Worm (Caenorhabditis elegans) whole organism, late embryonic: ENCODE data around the gene ZK757.1.

ENCODE experiments used
- C08G9.2 ChIP-seq: sonication (generic microtip); optimal IDR thresholded peaks from 2 replicates; lab custom pipeline; 2016; ENCODE audit warnings: mild to moderate bottlenecking, missing genetic modification characterization, moderate library complexity, missing compliant biosample characterization
- K02D7.2 ChIP-seq: sonication (generic microtip); optimal IDR thresholded peaks from 2 replicates; lab custom pipeline; 2017; ENCODE audit warnings: mild to moderate bottlenecking, missing genetic modification characterization, missing compliant biosample characterization
- K09A11.1 ChIP-seq: sonication (generic microtip); optimal IDR thresholded peaks from 2 replicates; lab custom pipeline; 2017; ENCODE audit warnings: antibody characterized with exemption, mild to moderate bottlenecking, missing genetic modification characterization, missing compliant biosample characterization; ENCODE audit not compliant: insufficient read depth
- T23F11.4 ChIP-seq: fragments of 200-800 bp; sonication (Bioruptor generic); optimal IDR thresholded peaks from 2 replicates; lab custom pipeline; 2018; ENCODE audit warnings: mild to moderate bottlenecking, missing genetic modification characterization, missing compliant biosample characterization
- ahr-1 ChIP-seq: sonication (generic microtip); optimal IDR thresholded peaks from 2 replicates; lab custom pipeline; 2016; ENCODE audit warnings: missing genetic modification characterization, missing compliant biosample characterization
- ama-1 ChIP-seq: fragments of 150-350 bp; optimal IDR thresholded peaks from 2 replicates; lab custom pipeline; 2014
- ceh-19 ChIP-seq: fragments of 200-800 bp; sonication (Bioruptor generic); optimal IDR thresholded peaks from 2 replicates; lab custom pipeline; 2018; ENCODE audit warnings: mild to moderate bottlenecking, missing genetic modification characterization, missing compliant biosample characterization
- ceh-2 ChIP-seq: sonication (generic microtip); optimal IDR thresholded peaks from 2 replicates; lab custom pipeline; 2016; ENCODE audit warnings: missing genotype, missing genetic modification characterization, missing compliant biosample characterization
- ceh-24 ChIP-seq: sonication (generic microtip); optimal IDR thresholded peaks from 2 replicates; lab custom pipeline; 2016; ENCODE audit warnings: mild to moderate bottlenecking, missing genetic modification characterization, missing compliant biosample characterization
- ceh-34 ChIP-seq: sonication (generic microtip); optimal IDR thresholded peaks from 2 replicates; lab custom pipeline; 2016; ENCODE audit warnings: mild to moderate bottlenecking, missing genetic modification characterization, missing compliant biosample characterization
- ceh-45 ChIP-seq: fragments of 200-800 bp; sonication (Bioruptor generic); IDR thresholded peaks from 2 replicates; pipeline ENCODE4 v1.3.6; 2022; ENCODE audit warnings: missing genetic modification reagents, missing genetic modification characterization, missing compliant biosample characterization
- ceh-48 ChIP-seq: sonication (generic microtip); optimal IDR thresholded peaks from 2 replicates; lab custom pipeline; 2016; ENCODE audit warnings: missing genetic modification characterization, inconsistent platforms, missing compliant biosample characterization
- ceh-6 ChIP-seq: fragments of 200-800 bp; sonication (Bioruptor generic); optimal IDR thresholded peaks from 2 replicates; lab custom pipeline; 2018; ENCODE audit warnings: mild to moderate bottlenecking, missing genetic modification characterization, missing compliant biosample characterization
- dmd-4 ChIP-seq: sonication (generic microtip); optimal IDR thresholded peaks from 2 replicates; lab custom pipeline; 2016; ENCODE audit warnings: borderline replicate concordance, missing genetic modification characterization, missing compliant biosample characterization
- elt-4 ChIP-seq: sonication (generic microtip); optimal IDR thresholded peaks from 2 replicates; lab custom pipeline; 2016; ENCODE audit warnings: missing genetic modification characterization, missing compliant biosample characterization
- ets-4 ChIP-seq: sonication (generic microtip); optimal IDR thresholded peaks from 2 replicates; lab custom pipeline; 2016; ENCODE audit warnings: missing genetic modification characterization, missing compliant biosample characterization
- eyg-1 ChIP-seq: sonication (generic microtip); optimal IDR thresholded peaks from 2 replicates; lab custom pipeline; 2016; ENCODE audit warnings: missing genotype, missing genetic modification characterization, missing compliant biosample characterization
- fax-1 ChIP-seq: sonication (generic microtip); optimal IDR thresholded peaks from 2 replicates; lab custom pipeline; 2016; ENCODE audit warnings: missing genotype, missing genetic modification characterization, missing compliant biosample characterization
- gmeb-2 ChIP-seq: sonication (generic microtip); optimal IDR thresholded peaks from 2 replicates; lab custom pipeline; 2016; ENCODE audit warnings: missing genetic modification characterization, inconsistent platforms, missing compliant biosample characterization
- hlh-15 ChIP-seq: sonication (generic microtip); optimal IDR thresholded peaks from 2 replicates; lab custom pipeline; 2016; ENCODE audit warnings: missing genetic modification characterization, missing compliant biosample characterization
- hlh-30 ChIP-seq: sonication (generic microtip); optimal IDR thresholded peaks from 2 replicates; lab custom pipeline; 2017; ENCODE audit warnings: antibody characterized with exemption, missing genetic modification characterization, missing compliant biosample characterization; ENCODE audit not compliant: insufficient read depth
- hlh-6 ChIP-seq: sonication (generic microtip); optimal IDR thresholded peaks from 2 replicates; lab custom pipeline; 2016; ENCODE audit warnings: missing genotype, missing genetic modification characterization, missing compliant biosample characterization
- hlh-8 ChIP-seq: sonication (generic microtip); optimal IDR thresholded peaks from 2 replicates; lab custom pipeline; 2016; ENCODE audit warnings: missing genotype, missing genetic modification characterization, missing compliant biosample characterization
- madf-2 ChIP-seq: sonication (generic microtip); optimal IDR thresholded peaks from 2 replicates; lab custom pipeline; 2017; ENCODE audit warnings: missing genetic modification characterization, missing compliant biosample characterization
- nhr-11 ChIP-seq: fragments of 150-350 bp; optimal IDR thresholded peaks from 2 replicates; lab custom pipeline; 2014; ENCODE audit warnings: missing biosample characterization, missing genetic modification characterization
- nhr-232 ChIP-seq: sonication (generic microtip); optimal IDR thresholded peaks from 2 replicates; lab custom pipeline; 2016; ENCODE audit warnings: missing genetic modification characterization, missing compliant biosample characterization
- npax-4 ChIP-seq: sonication (generic microtip); optimal IDR thresholded peaks from 2 replicates; lab custom pipeline; 2016; ENCODE audit warnings: missing genetic modification characterization, missing compliant biosample characterization
- odd-2 ChIP-seq: sonication (generic microtip); optimal IDR thresholded peaks from 2 replicates; lab custom pipeline; 2017; ENCODE audit warnings: antibody characterized with exemption, mild to moderate bottlenecking, missing genetic modification characterization, missing compliant biosample characterization
- pat-9 ChIP-seq: fragments of 200-800 bp; sonication (Bioruptor generic); optimal IDR thresholded peaks from 2 replicates; lab custom pipeline; 2018; ENCODE audit warnings: mild to moderate bottlenecking, missing genetic modification characterization, moderate library complexity, missing compliant biosample characterization
- pax-1 ChIP-seq: fragments of 150-350 bp; optimal IDR thresholded peaks from 2 replicates; lab custom pipeline; 2014; ENCODE audit warnings: missing biosample characterization, missing genetic modification characterization
- pqm-1 ChIP-seq: sonication (generic microtip); optimal IDR thresholded peaks from 2 replicates; lab custom pipeline; 2016; ENCODE audit warnings: missing genetic modification characterization, missing compliant biosample characterization
- rnt-1 ChIP-seq: sonication (generic microtip); optimal IDR thresholded peaks from 2 replicates; lab custom pipeline; 2016; ENCODE audit warnings: missing genetic modification characterization, missing compliant biosample characterization
- sox-2 ChIP-seq: fragments of 200-800 bp; sonication (Bioruptor generic); IDR thresholded peaks from 2 replicates; pipeline ENCODE4 v1.3.6; 2022; ENCODE audit warnings: missing genetic modification reagents, missing genetic modification characterization, missing compliant biosample characterization
- sox-4 ChIP-seq: sonication (generic microtip); optimal IDR thresholded peaks from 2 replicates; lab custom pipeline; 2017; ENCODE audit warnings: mild to moderate bottlenecking, missing genetic modification characterization, inconsistent platforms, missing compliant biosample characterization
- syd-9 ChIP-seq: sonication (generic microtip); optimal IDR thresholded peaks from 2 replicates; lab custom pipeline; 2016; ENCODE audit warnings: mild to moderate bottlenecking, missing genetic modification characterization, moderate library complexity, missing compliant biosample characterization
- tbx-7 ChIP-seq: sonication (generic microtip); optimal IDR thresholded peaks from 2 replicates; lab custom pipeline; 2016; ENCODE audit warnings: missing genotype, missing genetic modification characterization, missing compliant biosample characterization
- unc-3 ChIP-seq, 2 experiments: fragments of 200-800 bp in 1 of 2; sonication (Bioruptor generic) in 1 of 2; sonication (generic microtip) in 1 of 2; conservative IDR thresholded peaks in 1 of 2; optimal IDR thresholded peaks in 1 of 2; 2 replicates each; pipeline versions ENCODE4 v1.3.6 to Lab custom; 2016 to 2022; ENCODE audit warnings: missing compliant biosample characterization in 2 of 2, missing genetic modification characterization in 2 of 2, missing genetic modification reagents in 1 of 2
- unc-42 ChIP-seq: sonication (generic microtip); optimal IDR thresholded peaks from 2 replicates; lab custom pipeline; 2016; ENCODE audit warnings: missing genotype, missing genetic modification characterization, missing compliant biosample characterization
- unc-86 ChIP-seq: sonication (generic microtip); optimal IDR thresholded peaks from 2 replicates; lab custom pipeline; 2016; ENCODE audit warnings: missing genetic modification characterization, missing compliant biosample characterization
- zip-5 ChIP-seq: sonication (generic microtip); optimal IDR thresholded peaks from 2 replicates; lab custom pipeline; 2016; ENCODE audit warnings: missing genetic modification characterization, missing compliant biosample characterization

The ZK757.1 gene

ce11 chrIII:9899720-9900119 is 28.8 kb upstream of the ZK757.1 start:
- TF ChIP-seq fax-1 (tag; lab: Kevin White, UChicago) (no peak), ceh-24 (no peak), zip-5 (tag; lab: Kevin White, UChicago) (no peak), sox-2 (no peak), nhr-11 (no peak), hlh-8 (tag; lab: Kevin White, UChicago) (no peak), rnt-1 (tag; lab: Kevin White, UChicago) (no peak), ets-4 (tag; lab: Kevin White, UChicago) (no peak), eyg-1 (no peak), tbx-7 (tag; lab: Kevin White, UChicago) (no peak), unc-86 (tag; lab: Kevin White, UChicago) (no peak), C08G9.2 (tag; lab: Kevin White, UChicago) (no peak)

- TF ChIP-seq unc-3 (GFP tag; conservative IDR thresholded peaks at IDR 0.05; lab: Robert Waterston, UW): no peak
- no peak for TF ChIP-seq unc-3 (tag; optimal IDR thresholded peaks at IDR 0.05; lab: Kevin White, UChicago)
- TF ChIP-seq ama-1 (lab: Kevin White, UChicago): no peak
- TF ChIP-seq ceh-6 (GFP tag; lab: Kevin White, UChicago): no peak
- TF ChIP-seq odd-2: no peak
- TF ChIP-seq hlh-15 (tag; lab: Kevin White, UChicago): no peak
- TF ChIP-seq ahr-1: no peak
- TF ChIP-seq madf-2 (tag; lab: Kevin White, UChicago): no peak
- no peak for TF ChIP-seq nhr-232 (tag; lab: Kevin White, UChicago)
- TF ChIP-seq npax-4: no peak
- TF ChIP-seq gmeb-2: no peak
- TF ChIP-seq dmd-4 (tag; lab: Kevin White, UChicago): no peak
- no peak for TF ChIP-seq K02D7.2 (tag; lab: Kevin White, UChicago)
- TF ChIP-seq elt-4: no peak
- TF ChIP-seq ceh-2 (tag; lab: Kevin White, UChicago): no peak
- no peak for TF ChIP-seq pqm-1 (tag; lab: Kevin White, UChicago)
- no peak for TF ChIP-seq pax-1 (tag; lab: Kevin White, UChicago)
- TF ChIP-seq ceh-45 (GFP tag; lab: Robert Waterston, UW): no peak
- TF ChIP-seq tbx-7 (tag; lab: Kevin White, UChicago): no peak
- no peak for TF ChIP-seq sox-4 (tag; lab: Kevin White, UChicago)
- no peak for TF ChIP-seq ceh-19 (GFP tag; lab: Kevin White, UChicago)
- TF ChIP-seq, all 69 proteins: peak for 0
These were observed 21.9 kb upstream of the ZK757.1 start, which contains the start of gene mam-7 for ce11 chrIII:9892855-9893254. Gene mam-7 (plus strand): TSS chrIII:9893155.

- TF ChIP-seq T23F11.4 (no peak), hlh-6 (tag; lab: Kevin White, UChicago) (no peak), pat-9 (tag; lab: Kevin White, UChicago) (no peak), syd-9 (no peak)
These were observed 20.4 kb upstream of the ZK757.1 start, which contains the start of gene alg-4 for ce11 chrIII:9891324-9891723. Gene alg-4 (minus strand): TSS chrIII:9891424.

DNA sequence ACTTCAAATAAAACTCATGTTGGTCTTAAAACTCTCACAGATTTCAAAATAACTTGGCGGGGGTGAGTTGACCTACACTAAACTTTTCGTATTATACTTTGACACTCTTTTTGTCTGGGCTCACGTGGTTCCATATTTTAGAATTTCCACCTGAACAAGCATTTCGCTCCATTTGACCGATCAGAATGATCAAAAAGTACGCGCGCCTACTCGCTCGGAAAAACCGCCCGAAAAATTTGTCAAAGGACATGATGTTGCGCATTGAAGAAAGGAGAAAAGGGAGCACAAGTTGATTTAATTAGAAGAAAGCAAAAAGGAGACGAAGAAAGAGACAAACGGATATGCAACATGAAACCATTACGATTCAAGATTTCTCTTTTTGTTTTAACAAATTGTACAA is 15.4 kb upstream of the ZK757.1 start:
- no peak for TF ChIP-seq hlh-6 (tag; lab: Kevin White, UChicago)
- TF ChIP-seq unc-42 (tag; lab: Kevin White, UChicago): peak; percentile 82

ce11 chrIII:9885609-9886008 is 14.7 kb upstream of the ZK757.1 start:
- no peak for TF ChIP-seq hlh-30
- no peak for TF ChIP-seq ama-1 (lab: Kevin White, UChicago)
- TF ChIP-seq madf-2 (tag; lab: Kevin White, UChicago): no peak
- TF ChIP-seq ceh-48 (tag; lab: Kevin White, UChicago): no peak
- TF ChIP-seq ceh-34 (tag; lab: Kevin White, UChicago): no peak
- no peak for TF ChIP-seq K09A11.1 (tag; lab: Kevin White, UChicago)
- TF ChIP-seq, all 69 proteins: peak for 0
